Worm (Caenorhabditis elegans): ENCODE data around the gene F59F5.3.

DNA sequence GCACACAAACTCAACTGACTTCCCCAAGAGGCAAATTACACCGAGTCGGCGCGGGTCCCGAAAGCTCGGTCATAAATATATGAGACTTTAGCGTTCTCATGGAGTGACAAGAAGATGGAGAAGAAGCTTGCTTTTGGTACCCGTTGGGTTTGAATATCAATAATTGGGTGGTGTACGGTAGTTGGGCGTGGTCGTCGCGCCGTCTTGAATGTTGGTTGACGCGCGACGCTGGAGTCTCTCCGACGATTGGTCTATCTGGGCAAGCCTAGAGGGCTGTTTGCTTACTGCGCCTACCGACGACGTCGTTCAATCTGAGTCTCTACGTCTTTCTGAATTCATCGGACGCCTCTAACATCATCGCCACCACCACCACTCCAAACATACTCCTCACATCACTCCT is 27.4 kb downstream of the F59F5.3 start:
- no peak for TF ChIP-seq nhr-2 (tag; optimal IDR thresholded peaks at IDR 0.05)
- no peak for TF ChIP-seq ces-1 (GFP tag; optimal IDR thresholded peaks at IDR 0.05)
- no peak for TF ChIP-seq drap-1 (GFP tag; optimal IDR thresholded peaks at IDR 0.05)
- no peak for TF ChIP-seq nhr-12 (tag; optimal IDR thresholded peaks at IDR 0.05)
- TF ChIP-seq snpc-4 (tag; optimal IDR thresholded peaks at IDR 0.05): no peak
